Fruit fly (Drosophila melanogaster): ENCODE data around the gene CG17917.

Gene CG17917

DNA sequence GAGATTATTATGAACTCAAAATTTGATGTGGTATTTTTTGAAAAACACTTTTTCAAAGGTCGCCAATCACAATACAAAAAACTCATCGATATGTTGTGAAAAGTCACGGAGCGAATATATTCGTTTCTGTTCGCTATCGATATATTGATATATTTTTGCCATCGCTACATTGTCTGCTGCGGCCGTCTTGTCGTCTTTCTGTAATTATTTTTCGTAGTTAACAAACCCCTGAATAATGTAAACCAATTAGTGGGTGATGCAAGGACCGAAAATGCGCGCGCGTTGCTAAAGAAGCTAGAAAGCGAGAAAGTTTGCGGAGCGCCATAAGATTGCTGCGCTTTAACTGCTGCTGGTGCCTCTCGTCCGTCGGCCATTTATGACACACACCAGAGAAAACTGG lies 9.0 kb downstream of the CG17917 start, which contains the start of gene Pak (continued):
- peak; percentile 93 for TF ChIP-seq ato (GFP tag; IDR thresholded peaks at IDR 0.05; ENCODE audit: partially characterized antibody)
- peak; percentile 46 for TF ChIP-seq gem (tag; optimal IDR thresholded peaks at IDR 0.05)
- no peak for TF ChIP-seq slp2 (GFP tag; optimal IDR thresholded peaks at IDR 0.05)
- TF ChIP-seq nmo (GFP tag; optimal IDR thresholded peaks at IDR 0.05): peak; percentile 32
- no peak for TF ChIP-seq Atf6 (GFP tag; IDR thresholded peaks at IDR 0.05)
- no peak for TF ChIP-seq H15 (GFP tag; IDR thresholded peaks at IDR 0.05)
- TF ChIP-seq sqz (GFP tag; optimal IDR thresholded peaks at IDR 0.05): no peak
- TF ChIP-seq gt (GFP tag; IDR thresholded peaks at IDR 0.05): no peak
- TF ChIP-seq CG32767 (GFP tag; IDR thresholded peaks at IDR 0.05): no peak
- no peak for TF ChIP-seq CG11696 (GFP tag; IDR thresholded peaks at IDR 0.05)
- TF ChIP-seq D19B (GFP tag; optimal IDR thresholded peaks at IDR 0.05): no peak
- TF ChIP-seq CG3847 (GFP tag; IDR thresholded peaks at IDR 0.05): 0 out of 2 replicates have a peak, but pooled peaks have one; percentile 12
- TF ChIP-seq CG11560 (tag; IDR thresholded peaks at IDR 0.05): peak; percentile 97
- TF ChIP-seq Poxn (GFP tag; IDR thresholded peaks at IDR 0.05): no peak
- TF ChIP-seq Doc3 (GFP tag; IDR thresholded peaks at IDR 0.05; ENCODE audit: partially characterized antibody): peak; percentile 91
- TF ChIP-seq CG1529 (GFP tag; optimal IDR thresholded peaks at IDR 0.05): peak; percentile 16
- no peak for TF ChIP-seq CG12104 (GFP tag; optimal IDR thresholded peaks at IDR 0.05)
- no peak for TF ChIP-seq CG9817 (tag; optimal IDR thresholded peaks at IDR 0.05)
- TF ChIP-seq GATAe (GFP tag; conservative IDR thresholded peaks at IDR 0.05): no peak
- peak; percentile 74 for TF ChIP-seq row (GFP tag; IDR thresholded peaks at IDR 0.05)
- TF ChIP-seq CG1603 (tag; optimal IDR thresholded peaks at IDR 0.05): peak; percentile 68
- no peak for TF ChIP-seq CG9437 (GFP tag; optimal IDR thresholded peaks at IDR 0.05)
- no peak for TF ChIP-seq cwo (GFP tag; optimal IDR thresholded peaks at IDR 0.05)
- TF ChIP-seq Hmx (GFP tag; optimal IDR thresholded peaks at IDR 0.05): no peak
- TF ChIP-seq gce (GFP tag; IDR thresholded peaks at IDR 0.05): no peak
- TF ChIP-seq Oaz (GFP tag; IDR thresholded peaks at IDR 0.05): no peak
- peak; percentile 7 for TF ChIP-seq zfh2 (GFP tag; optimal IDR thresholded peaks at IDR 0.05)
- peak; percentile 44 for TF ChIP-seq Sin3A (optimal IDR thresholded peaks at IDR 0.05)
- no peak for TF ChIP-seq Kr (GFP tag; optimal IDR thresholded peaks at IDR 0.05)
- TF ChIP-seq CG14965 (GFP tag; optimal IDR thresholded peaks at IDR 0.05; ENCODE audit: borderline replicate concordance): no peak
- no peak for TF ChIP-seq exex (tag; optimal IDR thresholded peaks at IDR 0.05)
- TF ChIP-seq CG15601 (tag; optimal IDR thresholded peaks at IDR 0.05): peak; percentile 3
- TF ChIP-seq CG12659 (GFP tag; optimal IDR thresholded peaks at IDR 0.05): peak; percentile 62
- TF ChIP-seq CHES-1-like (GFP tag; optimal IDR thresholded peaks at IDR 0.05): peak; percentile 11
- no peak for TF ChIP-seq CG6683 (GFP tag; optimal IDR thresholded peaks at IDR 0.05)
- TF ChIP-seq CG16813 (GFP tag; IDR thresholded peaks at IDR 0.05; ENCODE audit: partially characterized antibody): peak; percentile 95
- no peak for TF ChIP-seq CG17802 (tag; optimal IDR thresholded peaks at IDR 0.05)
- TF ChIP-seq Scr (GFP tag; IDR thresholded peaks at IDR 0.05; ENCODE audit: partially characterized antibody): peak; percentile 93
- TF ChIP-seq knrl (GFP tag; IDR thresholded peaks at IDR 0.05; ENCODE audit: partially characterized antibody): peak; percentile 95
- no peak for TF ChIP-seq Atf3 (GFP tag; optimal IDR thresholded peaks at IDR 0.05)
- TF ChIP-seq stwl (tag; optimal IDR thresholded peaks at IDR 0.05): peak; percentile 70
- TF ChIP-seq Ptx1 (GFP tag; IDR thresholded peaks at IDR 0.05): no peak
- TF ChIP-seq corto (GFP tag; optimal IDR thresholded peaks at IDR 0.05): no peak
- no peak for TF ChIP-seq CG12299 (tag; optimal IDR thresholded peaks at IDR 0.05)
- peak; percentile 56 for TF ChIP-seq CG2116 (GFP tag; optimal IDR thresholded peaks at IDR 0.05)
- TF ChIP-seq E2f2 (GFP tag; IDR thresholded peaks at IDR 0.05): peak; percentile 70
- peak in 1 of 2 experiments; percentile 36 for TF ChIP-seq tll (GFP tag; optimal IDR thresholded peaks at IDR 0.05)
- peak; percentile 55 for TF ChIP-seq CoRest (tag; optimal IDR thresholded peaks at IDR 0.05)
- no peak for TF ChIP-seq CG8388 (GFP tag; optimal IDR thresholded peaks at IDR 0.05)
- no peak for TF ChIP-seq CG1832 (GFP tag; optimal IDR thresholded peaks at IDR 0.05)
- no peak for TF ChIP-seq peb (GFP tag; IDR thresholded peaks at IDR 0.05)
